Worm (Caenorhabditis elegans): ENCODE data around the gene F28F8.9.

- no peak for TF ChIP-seq pag-3 (tag; optimal IDR thresholded peaks at IDR 0.05; ENCODE audit: borderline replicate concordance, insufficient read depth)
- no peak for TF ChIP-seq alr-1 (tag; optimal IDR thresholded peaks at IDR 0.05; ENCODE audit: borderline replicate concordance)
- TF ChIP-seq nhr-11 (tag; optimal IDR thresholded peaks at IDR 0.05), result no peak
Observed at ce11 chrV:15547727-15548126, 30.7 kb downstream of the F28F8.9 start.
